Fruit fly (Drosophila melanogaster) whole organism, adult: Measurements from ENCODE around the gene MtnD.

Experiments
- CG11617 ChIP-seq: fragments of 200-800 bp; sonication (Bioruptor generic); optimal IDR thresholded peaks from 2 replicates; lab custom pipeline; 2017; ENCODE audit warnings: mild to moderate bottlenecking, missing biosample characterization, missing genetic modification reagents, missing genetic modification characterization
- CG12768 ChIP-seq: fragments of 200-800 bp; sonication (Bioruptor generic); optimal IDR thresholded peaks from 2 replicates; lab custom pipeline; 2017; ENCODE audit warnings: missing biosample characterization, missing genetic modification characterization, mild to moderate bottlenecking, moderate library complexity, missing genetic modification reagents
- CG14711 ChIP-seq: fragments of 200-800 bp; sonication (Bioruptor generic); optimal IDR thresholded peaks from 2 replicates; lab custom pipeline; 2018; ENCODE audit warnings: missing biosample characterization, mild to moderate bottlenecking, missing genetic modification characterization, moderate library complexity
- CG1620 ChIP-seq: fragments of 200-800 bp; sonication (Bioruptor generic); optimal IDR thresholded peaks from 2 replicates; lab custom pipeline; 2016; ENCODE audit warnings: missing biosample characterization, missing genetic modification characterization
- CG5204 ChIP-seq: fragments of 200-800 bp; sonication (Bioruptor generic); optimal IDR thresholded peaks from 2 replicates; lab custom pipeline; 2016; ENCODE audit warnings: missing biosample characterization, missing genetic modification characterization
- CG7045 ChIP-seq: fragments of 200-800 bp; sonication (Bioruptor generic); optimal IDR thresholded peaks from 2 replicates; lab custom pipeline; 2017; ENCODE audit warnings: missing biosample characterization, mild to moderate bottlenecking, missing genetic modification characterization
- Clk ChIP-seq: fragments of 200-800 bp; sonication (Bioruptor generic); optimal IDR thresholded peaks from 2 replicates; lab custom pipeline; 2017; ENCODE audit warnings: missing biosample characterization, missing genetic modification characterization
- bab1 ChIP-seq: fragments of 200-800 bp; sonication (Bioruptor generic); optimal IDR thresholded peaks from 3 replicates; lab custom pipeline; 2019; ENCODE audit warnings: missing biosample characterization, mild to moderate bottlenecking, missing genetic modification characterization, moderate library complexity
- cic ChIP-seq: fragments of 200-800 bp; sonication (Bioruptor generic); optimal IDR thresholded peaks from 2 replicates; lab custom pipeline; 2017; ENCODE audit warnings: missing biosample characterization, mild to moderate bottlenecking, missing genetic modification characterization, moderate library complexity
- cnc ChIP-seq, 2 experiments: fragments of >200 bp; optimal IDR thresholded peaks; 2 replicates each; lab custom pipeline; 2017
- kay ChIP-seq: fragments of 200-800 bp; sonication (Bioruptor generic); peaks from one replicate; lab custom pipeline; 2016; ENCODE audit warnings: missing biosample characterization, missing genetic modification characterization, borderline replicate concordance
- toe ChIP-seq: fragments of 200-800 bp; sonication (Bioruptor generic); optimal IDR thresholded peaks from 2 replicates; lab custom pipeline; 2016; ENCODE audit warnings: missing biosample characterization, missing genetic modification characterization

DNA sequence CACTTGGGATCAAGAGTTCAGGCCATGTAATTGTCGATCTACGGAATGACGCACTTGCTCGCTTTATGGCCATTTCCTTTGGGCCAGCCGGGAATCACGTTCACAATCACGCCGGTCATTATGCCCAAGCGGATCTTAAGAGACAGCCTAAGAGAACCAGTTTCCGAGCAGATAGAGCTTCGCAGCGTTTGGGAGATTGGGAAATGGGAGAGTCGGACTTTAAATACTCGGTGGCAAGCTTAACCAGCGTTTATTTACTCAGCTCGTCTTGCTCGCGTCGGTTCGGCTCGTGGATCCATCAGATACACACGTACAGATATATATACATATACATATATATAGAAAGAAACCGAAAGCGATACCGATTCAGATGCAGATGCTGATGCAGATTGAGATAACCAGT, 30.8 kb downstream of the MtnD start:
- TF ChIP-seq CG1620 (no peak), Clk (GFP tag; lab: Kevin White, UChicago) (no peak), CG7045 (GFP tag; lab: Kevin White, UChicago) (no peak), toe (no peak), CG12768 (GFP tag; lab: Kevin White, UChicago) (no peak), bab1 (no peak), CG14711 (tag; lab: Kevin White, UChicago) (no peak), cic (GFP tag; lab: Kevin White, UChicago) (no peak), CG5204 (GFP tag; lab: Kevin White, UChicago) (no peak), kay (GFP tag; lab: Kevin White, UChicago) (no peak), cnc (optimal IDR thresholded peaks at IDR 0.05; lab: Kevin White, UChicago) (no peak), CG11617 (GFP tag; lab: Kevin White, UChicago) (no peak)
